Worm (Caenorhabditis elegans) whole organism, L2 larva: ENCODE data around the gene Y119D3B.12.
A peak's percentile ranks its signal among the peaks of the same experiment; 100 is the strongest.

Source experiments
- C34F6.9 ChIP-seq: fragments of 150-350 bp; optimal IDR thresholded peaks from 2 replicates; lab custom pipeline; 2014; ENCODE audit warnings: missing biosample characterization, missing genetic modification characterization
- R02D3.7 ChIP-seq: fragments of 150-350 bp; optimal IDR thresholded peaks from 2 replicates; lab custom pipeline; 2014; ENCODE audit warnings: missing biosample characterization, missing genetic modification characterization
- ZK546.5 ChIP-seq: sonication (generic microtip); optimal IDR thresholded peaks from 2 replicates; lab custom pipeline; 2017; ENCODE audit warnings: missing biosample characterization, missing genetic modification characterization
- alr-1 ChIP-seq: fragments of 150-350 bp; optimal IDR thresholded peaks from 2 replicates; lab custom pipeline; 2014; ENCODE audit warnings: missing biosample characterization, missing genetic modification characterization
- aly-2 ChIP-seq: fragments of 150-350 bp; optimal IDR thresholded peaks from 2 replicates; lab custom pipeline; 2014; ENCODE audit warnings: missing biosample characterization, missing genetic modification characterization
- crh-2 ChIP-seq: sonication (generic microtip); optimal IDR thresholded peaks from 2 replicates; lab custom pipeline; 2017; ENCODE audit warnings: missing biosample characterization, missing genetic modification characterization
- dmd-4 ChIP-seq: sonication (generic microtip); optimal IDR thresholded peaks from 2 replicates; lab custom pipeline; 2017; ENCODE audit warnings: missing biosample characterization, missing genetic modification characterization
- egl-27 ChIP-seq: sonication (generic microtip); optimal IDR thresholded peaks from 3 replicates; lab custom pipeline; 2017; ENCODE audit warnings: missing biosample characterization, missing genetic modification reagents, missing genetic modification characterization
- elt-1 ChIP-seq: fragments of 150-350 bp; optimal IDR thresholded peaks from 2 replicates; lab custom pipeline; 2014; ENCODE audit warnings: missing biosample characterization, missing genetic modification characterization
- elt-3 ChIP-seq: sonication (generic microtip); optimal IDR thresholded peaks from 2 replicates; lab custom pipeline; 2017; ENCODE audit warnings: missing biosample characterization, missing genetic modification characterization
- fos-1 ChIP-seq: fragments of 150-350 bp; optimal IDR thresholded peaks from 2 replicates; lab custom pipeline; 2014; ENCODE audit warnings: missing biosample characterization, missing genetic modification characterization
- gmeb-1 ChIP-seq: fragments of 150-350 bp; optimal IDR thresholded peaks from 2 replicates; lab custom pipeline; 2014; ENCODE audit warnings: missing biosample characterization, missing genetic modification characterization
- lin-11 ChIP-seq: fragments of 150-350 bp; sonication (generic microtip); optimal IDR thresholded peaks from 2 replicates; lab custom pipeline; 2014; ENCODE audit warnings: missing biosample characterization, missing genetic modification characterization, inconsistent platforms, mixed read lengths
- lin-13 ChIP-seq: fragments of 150-350 bp; optimal IDR thresholded peaks from 2 replicates; lab custom pipeline; 2014; ENCODE audit warnings: missing biosample characterization, missing genetic modification reagents, missing genetic modification characterization
- lin-39 ChIP-seq: fragments of 150-350 bp; optimal IDR thresholded peaks from 2 replicates; lab custom pipeline; 2014; ENCODE audit warnings: missing biosample characterization, missing genetic modification reagents, missing genetic modification characterization
- lsy-2 ChIP-seq, 2 experiments: fragments of 150-350 bp in 1 of 2; sonication (generic microtip) in 1 of 2; optimal IDR thresholded peaks; 2 replicates each; lab custom pipeline; 2014 to 2017; ENCODE audit warnings: missing biosample characterization in 2 of 2, missing genetic modification characterization in 2 of 2
- mab-5 ChIP-seq: fragments of 150-350 bp; optimal IDR thresholded peaks from 2 replicates; lab custom pipeline; 2014; ENCODE audit warnings: missing biosample characterization, missing genetic modification characterization
- nhr-129 ChIP-seq: fragments of 150-350 bp; optimal IDR thresholded peaks from 2 replicates; lab custom pipeline; 2014; ENCODE audit warnings: missing biosample characterization, missing genetic modification characterization
- nhr-21 ChIP-seq: fragments of 150-350 bp; optimal IDR thresholded peaks from 2 replicates; lab custom pipeline; 2014; ENCODE audit warnings: missing biosample characterization, missing genetic modification characterization
- nhr-237 ChIP-seq: fragments of 150-350 bp; optimal IDR thresholded peaks from 2 replicates; lab custom pipeline; 2014; ENCODE audit warnings: missing biosample characterization, missing genetic modification characterization
- nhr-25 ChIP-seq: fragments of 150-350 bp; sonication (generic microtip); optimal IDR thresholded peaks from 3 replicates; lab custom pipeline; 2014; ENCODE audit warnings: missing biosample characterization, missing genetic modification characterization
- peb-1 ChIP-seq: fragments of 150-350 bp; optimal IDR thresholded peaks from 2 replicates; lab custom pipeline; 2014; ENCODE audit warnings: missing biosample characterization, missing genetic modification characterization
- sma-3 ChIP-seq: sonication (generic microtip); optimal IDR thresholded peaks from 2 replicates; lab custom pipeline; 2016; ENCODE audit warnings: missing genetic modification reagents, missing genetic modification characterization, missing compliant biosample characterization
- sma-9 ChIP-seq, 2 experiments: fragments of 150-350 bp in 1 of 2; sonication (generic microtip) in 1 of 2; optimal IDR thresholded peaks; 2 replicates each; lab custom pipeline; 2014 to 2016; ENCODE audit warnings: missing genetic modification characterization in 2 of 2, mild to moderate bottlenecking in 1 of 2, missing biosample characterization in 1 of 2, missing compliant biosample characterization in 1 of 2, missing genetic modification reagents in 1 of 2, moderate library complexity in 1 of 2
- snpc-4 ChIP-seq: fragments of 150-350 bp; optimal IDR thresholded peaks from 2 replicates; lab custom pipeline; 2014; ENCODE audit warnings: missing biosample characterization, missing genetic modification characterization
- unc-55 ChIP-seq: fragments of 150-350 bp; sonication (generic microtip); optimal IDR thresholded peaks from 3 replicates; lab custom pipeline; 2014; ENCODE audit warnings: missing biosample characterization, missing genetic modification reagents, missing genetic modification characterization
- unc-62 ChIP-seq: fragments of 150-350 bp; optimal IDR thresholded peaks from 2 replicates; lab custom pipeline; 2014; ENCODE audit warnings: missing biosample characterization, missing genetic modification reagents, missing genetic modification characterization
- zag-1 ChIP-seq: fragments of 150-350 bp; optimal IDR thresholded peaks from 2 replicates; lab custom pipeline; 2014; ENCODE audit warnings: missing biosample characterization, missing genetic modification characterization
- ztf-1 ChIP-seq: fragments of 200-800 bp; sonication (Bioruptor generic); conservative IDR thresholded peaks from 2 replicates; pipeline ENCODE4 v1.3.6; 2022; ENCODE audit warnings: missing genetic modification characterization, missing compliant biosample characterization
- ztf-4 ChIP-seq: fragments of 150-350 bp; optimal IDR thresholded peaks from 2 replicates; lab custom pipeline; 2014; ENCODE audit warnings: missing biosample characterization, missing genetic modification characterization

Gene Y119D3B.12

ce11 chrIII:1228593-1228992 is 26.2 kb downstream of the Y119D3B.12 start:
- no peak for TF ChIP-seq unc-55

ce11 chrIII:1229510-1229909 is 27.2 kb downstream of the Y119D3B.12 start:
- no peak for TF ChIP-seq alr-1 (tag; lab: Kevin White, UChicago)
- no peak for TF ChIP-seq peb-1 (tag; lab: Kevin White, UChicago)
- no peak for TF ChIP-seq crh-2
- TF ChIP-seq ZK546.5 (tag; lab: Kevin White, UChicago) = no peak
- no peak for TF ChIP-seq ztf-1
- TF ChIP-seq nhr-25 (tag; lab: Kevin White, UChicago) = no peak
- no peak for TF ChIP-seq sma-3 (GFP tag; lab: Kevin White, UChicago)
- TF ChIP-seq lin-13 (GFP tag; lab: Kevin White, UChicago) = no peak

ce11 chrIII:1230174-1230573 is 27.8 kb downstream of the Y119D3B.12 start, which contains the start of gene pes-4:
pes-4 (minus strand) TSS chrIII:1230274.
- TF ChIP-seq sma-3 (GFP tag; lab: Kevin White, UChicago) (no peak), mab-5 (tag; lab: Kevin White, UChicago) (no peak), egl-27 (tag; lab: Kevin White, UChicago) (no peak), zag-1 (no peak)
- TF ChIP-seq, all 48 proteins: peak for 0

ce11 chrIII:1230672-1231071 is 28.3 kb downstream of the Y119D3B.12 start:
- TF ChIP-seq dmd-4 (tag; lab: Kevin White, UChicago) (no peak), elt-1 (tag; lab: Kevin White, UChicago) (no peak), elt-3 (tag; lab: Kevin White, UChicago) (no peak), ztf-4 (tag; lab: Kevin White, UChicago) (no peak), zag-1 (no peak), unc-55 (no peak), snpc-4 (no peak)

ce11 chrIII:1231186-1231585 is 28.8 kb downstream of the Y119D3B.12 start:
- TF ChIP-seq sma-9 (GFP tag; optimal IDR thresholded peaks at IDR 0.05; lab: Kevin White, UChicago) = no peak
- TF ChIP-seq sma-9 (tag; optimal IDR thresholded peaks at IDR 0.05; lab: Kevin White, UChicago) = no peak
- TF ChIP-seq nhr-237 = no peak
- TF ChIP-seq snpc-4 = no peak
- TF ChIP-seq lin-11 (tag; lab: Kevin White, UChicago) = no peak
- no peak for TF ChIP-seq nhr-21 (tag; lab: Kevin White, UChicago)
- TF ChIP-seq elt-3 (tag; lab: Kevin White, UChicago) = no peak
- no peak for TF ChIP-seq gmeb-1 (tag; lab: Kevin White, UChicago)
- no peak for TF ChIP-seq aly-2 (tag; lab: Kevin White, UChicago)
- no peak for TF ChIP-seq nhr-129 (tag; lab: Kevin White, UChicago)
- TF ChIP-seq C34F6.9 (tag; lab: Kevin White, UChicago) = no peak
- no peak for TF ChIP-seq elt-1 (tag; lab: Kevin White, UChicago)
- no peak for TF ChIP-seq unc-55
- no peak for TF ChIP-seq alr-1 (tag; lab: Kevin White, UChicago)
- TF ChIP-seq lin-39 (tag; lab: Kevin White, UChicago) = no peak
- no peak for TF ChIP-seq crh-2
- TF ChIP-seq R02D3.7 = no peak
- no peak for TF ChIP-seq dmd-4 (tag; lab: Kevin White, UChicago)
- no peak for TF ChIP-seq nhr-25 (tag; lab: Kevin White, UChicago)
- TF ChIP-seq unc-62 = no peak

ce11 chrIII:1238704-1239103 is 36.4 kb downstream of the Y119D3B.12 start, which contains the start of gene fbxa-61:
fbxa-61 (plus strand) TSS chrIII:1239048.
- TF ChIP-seq sma-9 (GFP tag; optimal IDR thresholded peaks at IDR 0.05; lab: Kevin White, UChicago) (peak; percentile 29), sma-9 (tag; optimal IDR thresholded peaks at IDR 0.05; lab: Kevin White, UChicago) (no peak), elt-3 (tag; lab: Kevin White, UChicago) (no peak)
- TF ChIP-seq, all 48 proteins: peak for 1

- TF ChIP-seq unc-55 = peak; percentile 81
- peak; percentile 33 for TF ChIP-seq sma-9 (GFP tag; optimal IDR thresholded peaks at IDR 0.05; lab: Kevin White, UChicago)
- no peak for TF ChIP-seq sma-9 (tag; optimal IDR thresholded peaks at IDR 0.05; lab: Kevin White, UChicago)
- TF ChIP-seq nhr-129 (tag; lab: Kevin White, UChicago) = peak; percentile 99
- peak; percentile 59 for TF ChIP-seq C34F6.9 (tag; lab: Kevin White, UChicago)
- TF ChIP-seq fos-1 = no peak
- TF ChIP-seq lsy-2 (tag; optimal IDR thresholded peaks at IDR 0.05; lab: Kevin White, UChicago) = peak; percentile 32 to 41
Observed at ce11 chrIII:1243199-1243598, 40.9 kb downstream of the Y119D3B.12 start, which contains the start of gene fbxa-63. fbxa-63 (plus strand) TSS chrIII:1243508.
